Worm (Caenorhabditis elegans): Measurements from ENCODE around the gene acr-20.

Gene acr-20

ce11 chrII:14390036-14390763 is 12.5 kb upstream of the acr-20 start, which contains the start of the genes kbp-3 and nurf-1 (continued):
- TF ChIP-seq snpc-4 (tag; optimal IDR thresholded peaks at IDR 0.05) (peak; percentile 9), lir-3 (tag; optimal IDR thresholded peaks at IDR 0.05; ENCODE audit: poor library complexity) (no peak), snu-23 (GFP tag; optimal IDR thresholded peaks at IDR 0.05) (peak; percentile 68), nhr-84 (tag; optimal IDR thresholded peaks at IDR 0.05) (no peak), zip-4 (GFP tag; optimal IDR thresholded peaks at IDR 0.05) (no peak), blmp-1 (tag; optimal IDR thresholded peaks at IDR 0.05) (peak; percentile 33), nhr-19 (GFP tag; conservative IDR thresholded peaks at IDR 0.05) (peak; percentile 30; the same call in 1 of the 2 replicates), unc-30 (tag; optimal IDR thresholded peaks at IDR 0.05) (no peak), ceh-63 (GFP tag; optimal IDR thresholded peaks at IDR 0.05) (no peak), elt-3 (tag; optimal IDR thresholded peaks at IDR 0.05) (peak in 1 of 6 experiments; percentile 45), ces-1 (GFP tag; optimal IDR thresholded peaks at IDR 0.05) (no peak)

ce11 chrII:14388213-14388612 is 10.5 kb upstream of the acr-20 start, which contains the start of gene F26H11.8:
TSS of gene F26H11.8 (plus strand) at chrII:14388513.
- no peak for TF ChIP-seq zip-4 (GFP tag; optimal IDR thresholded peaks at IDR 0.05)
- no peak for TF ChIP-seq vab-15 (tag; optimal IDR thresholded peaks at IDR 0.05)
- TF ChIP-seq isw-1 (GFP tag; IDR thresholded peaks at IDR 0.05), result no peak
- TF ChIP-seq nhr-85 (tag), result no peak
- no peak for TF ChIP-seq fkh-10 (GFP tag; optimal IDR thresholded peaks at IDR 0.05)

- TF ChIP-seq pag-3 (tag; optimal IDR thresholded peaks at IDR 0.05; ENCODE audit: borderline replicate concordance, insufficient read depth), result no peak
- peak; percentile 68 for TF ChIP-seq isw-1 (GFP tag; IDR thresholded peaks at IDR 0.05)
- peak; percentile 90 for TF ChIP-seq snu-23 (GFP tag; optimal IDR thresholded peaks at IDR 0.05)
- TF ChIP-seq fkh-8 (tag; optimal IDR thresholded peaks at IDR 0.05), result peak; percentile 73
- TF ChIP-seq sptf-1 (tag; optimal IDR thresholded peaks at IDR 0.05), result no peak
- peak; percentile 26 for TF ChIP-seq pax-3 (tag; optimal IDR thresholded peaks at IDR 0.05)
- TF ChIP-seq irx-1 (tag; optimal IDR thresholded peaks at IDR 0.05), result peak; percentile 72
- peak; percentile 59; the same call in 1 of the 2 replicates for TF ChIP-seq grh-1 (GFP tag; IDR thresholded peaks at IDR 0.05)
- TF ChIP-seq vab-15 (tag; optimal IDR thresholded peaks at IDR 0.05), result peak; percentile 6
- TF ChIP-seq nhr-12 (tag; optimal IDR thresholded peaks at IDR 0.05), result no peak
- TF ChIP-seq ztf-4 (tag; optimal IDR thresholded peaks at IDR 0.05), result peak; percentile 73
- TF ChIP-seq efl-1 (optimal IDR thresholded peaks at IDR 0.05), result peak; percentile 99 to 100
- peak; percentile 99 to 100 for TF ChIP-seq efl-1 (GFP tag; optimal IDR thresholded peaks at IDR 0.05 in 1 of 2)
- peak; percentile 35 for TF ChIP-seq elt-2 (tag; optimal IDR thresholded peaks at IDR 0.05)
- TF ChIP-seq nhr-77 (tag; optimal IDR thresholded peaks at IDR 0.05), result peak; percentile 88
- no peak for TF ChIP-seq nhr-84 (tag; optimal IDR thresholded peaks at IDR 0.05)
- no peak for TF ChIP-seq ama-1 (optimal IDR thresholded peaks at IDR 0.05)
- no peak for TF ChIP-seq ets-5 (GFP tag; IDR thresholded peaks at IDR 0.05)
- TF ChIP-seq lin-13 (GFP tag; optimal IDR thresholded peaks at IDR 0.05), result peak; percentile 67
- TF ChIP-seq lin-15B (tag; optimal IDR thresholded peaks at IDR 0.05), result peak; percentile 77
- peak; percentile 89 for TF ChIP-seq unc-130 (tag; optimal IDR thresholded peaks at IDR 0.05)
- 0 out of 2 replicates have a peak, but pooled peaks have one; percentile 31 for TF ChIP-seq mab-9 (GFP tag; IDR thresholded peaks at IDR 0.05)
- TF ChIP-seq mdl-1 (tag; optimal IDR thresholded peaks at IDR 0.05), result peak in 1 of 2 experiments; percentile 78
- TF ChIP-seq fkh-4 (tag; optimal IDR thresholded peaks at IDR 0.05; ENCODE audit: borderline replicate concordance), result no peak
- TF ChIP-seq hlh-17 (GFP tag; optimal IDR thresholded peaks at IDR 0.05; ENCODE audit: borderline replicate concordance), result no peak
- TF ChIP-seq Y116A8C.19 (tag; optimal IDR thresholded peaks at IDR 0.05; ENCODE audit: borderline replicate concordance), result no peak
- no peak for TF ChIP-seq egl-27 (tag; optimal IDR thresholded peaks at IDR 0.05)
- TF ChIP-seq nhr-20 (tag; optimal IDR thresholded peaks at IDR 0.05), result peak; percentile 80
- peak; percentile 20 for TF ChIP-seq fkh-10 (GFP tag; optimal IDR thresholded peaks at IDR 0.05)
- TF ChIP-seq tbx-2 (tag; optimal IDR thresholded peaks at IDR 0.05), result peak; percentile 83
- TF ChIP-seq elt-3 (tag; optimal IDR thresholded peaks at IDR 0.05), result peak in 2 of 6 experiments; percentile 27 to 39
- peak; percentile 89 for TF ChIP-seq nhr-71 (tag; optimal IDR thresholded peaks at IDR 0.05)
- peak; percentile 46; the same call in 1 of the 2 replicates for TF ChIP-seq ceh-88 (GFP tag; IDR thresholded peaks at IDR 0.05)
- TF ChIP-seq C16A3.4 (tag; optimal IDR thresholded peaks at IDR 0.05), result peak; percentile 93
- peak; percentile 88 for TF ChIP-seq rnt-1 (tag; optimal IDR thresholded peaks at IDR 0.05)
- TF ChIP-seq zip-4 (GFP tag; optimal IDR thresholded peaks at IDR 0.05), result peak; percentile 49
- peak; percentile 49 for TF ChIP-seq lin-39 (tag; optimal IDR thresholded peaks at IDR 0.05)
- peak; percentile 65 for TF ChIP-seq nhr-11 (tag; optimal IDR thresholded peaks at IDR 0.05)
Measured at ce11 chrII:14383644-14384043, 5.9 kb upstream of the acr-20 start, which contains the start of gene mes-2. TSS of gene mes-2 (plus strand) at chrII:14383973.
